Worm (Caenorhabditis elegans) whole organism, early embryonic: ENCODE results near the gene nhr-263.
"Not testable (repeated sequence)": the region's sequence is repeated elsewhere in the genome, so short reads cannot be mapped to it uniquely, and the experiment has no call there.

Experiments
- B0310.2 ChIP-seq: sonication (generic microtip); optimal IDR thresholded peaks from 2 replicates; lab custom pipeline; 2016; ENCODE audit warnings: mild to moderate bottlenecking, missing genetic modification characterization, missing compliant biosample characterization
- F13C5.2 ChIP-seq: sonication (generic microtip); optimal IDR thresholded peaks from 2 replicates; lab custom pipeline; 2017; ENCODE audit warnings: mild to moderate bottlenecking, missing genetic modification characterization, inconsistent platforms, missing compliant biosample characterization
- aly-1 ChIP-seq: sonication (generic microtip); optimal IDR thresholded peaks from 2 replicates; lab custom pipeline; 2016; ENCODE audit warnings: missing genetic modification characterization, missing compliant biosample characterization
- ama-1 ChIP-seq: fragments of 150-350 bp; optimal IDR thresholded peaks from 2 replicates; lab custom pipeline; 2014
- ceh-13 ChIP-seq: fragments of 200-800 bp; sonication (Bioruptor generic); optimal IDR thresholded peaks from 2 replicates; lab custom pipeline; 2018; ENCODE audit warnings: mild to moderate bottlenecking, missing genetic modification characterization, missing compliant biosample characterization
- ceh-36 ChIP-seq: sonication (generic microtip); optimal IDR thresholded peaks from 2 replicates; lab custom pipeline; 2016; ENCODE audit warnings: missing genetic modification characterization, inconsistent platforms, missing compliant biosample characterization
- ets-7 ChIP-seq: sonication (generic microtip); optimal IDR thresholded peaks from 2 replicates; lab custom pipeline; 2016; ENCODE audit warnings: missing genotype, missing genetic modification characterization, missing compliant biosample characterization
- flt-1 ChIP-seq: fragments of 200-800 bp; sonication (Bioruptor generic); IDR thresholded peaks from 2 replicates; pipeline ENCODE4 v1.3.6; 2022; ENCODE audit warnings: missing genetic modification characterization, missing compliant biosample characterization
- hmbx-1 ChIP-seq: sonication (generic microtip); optimal IDR thresholded peaks from 2 replicates; lab custom pipeline; 2016; ENCODE audit warnings: mild to moderate bottlenecking, missing genetic modification characterization, missing compliant biosample characterization
- hmg-4 ChIP-seq: fragments of 200-800 bp; sonication (Bioruptor generic); optimal IDR thresholded peaks from 2 replicates; lab custom pipeline; 2018; ENCODE audit warnings: mild to moderate bottlenecking, missing genetic modification characterization, missing compliant biosample characterization
- hnd-1 ChIP-seq: sonication (generic microtip); optimal IDR thresholded peaks from 2 replicates; lab custom pipeline; 2016; ENCODE audit warnings: missing genetic modification characterization, missing compliant biosample characterization
- pes-1 ChIP-seq: fragments of 200-800 bp; sonication (Bioruptor generic); IDR thresholded peaks from 2 replicates; pipeline ENCODE4 v1.3.6; 2022; ENCODE audit warnings: missing genetic modification reagents, missing genetic modification characterization, missing compliant biosample characterization
- scrt-1 ChIP-seq: fragments of 200-800 bp; sonication (Bioruptor generic); IDR thresholded peaks from 2 replicates; pipeline ENCODE4 v1.3.6; 2022; ENCODE audit warnings: missing genetic modification characterization, missing compliant biosample characterization
- sea-1 ChIP-seq: fragments of 200-800 bp; sonication (Bioruptor generic); conservative IDR thresholded peaks from 2 replicates; pipeline ENCODE4 v1.3.6; 2022; ENCODE audit warnings: missing genetic modification characterization, missing compliant biosample characterization
- tbx-11 ChIP-seq: fragments of 200-800 bp; sonication (Bioruptor generic); IDR thresholded peaks from 2 replicates; pipeline ENCODE4 v1.3.6; 2022; ENCODE audit warnings: missing genetic modification characterization, missing compliant biosample characterization
- tbx-37 ChIP-seq: fragments of 200-800 bp; sonication (Bioruptor generic); conservative IDR thresholded peaks from 2 replicates; pipeline ENCODE4 v1.3.6; 2022; ENCODE audit warnings: missing genetic modification reagents, missing genetic modification characterization, missing compliant biosample characterization
- tra-4 ChIP-seq: sonication (generic microtip); optimal IDR thresholded peaks from 2 replicates; lab custom pipeline; 2017; ENCODE audit warnings: missing genetic modification characterization, missing compliant biosample characterization

Gene nhr-263

ce11 chrV:7353602-7354001, 11.8 kb upstream of the nhr-263 start:
- no peak for TF ChIP-seq flt-1 (GFP tag; lab: Robert Waterston, UW)
- no peak for TF ChIP-seq scrt-1 (GFP tag; lab: Robert Waterston, UW)
- no peak for TF ChIP-seq sea-1 (GFP tag; lab: Robert Waterston, UW)

ce11 chrV:7352186-7353053, 10.6 kb upstream of the nhr-263 start, which contains the start of the genes srh-231 and srh-275:
TSS of gene srh-231 (minus strand) at chrV:7352236.
TSS of gene srh-275 (plus strand) at chrV:7353003.
- TF ChIP-seq sea-1 (GFP tag; lab: Robert Waterston, UW): no peak
- TF ChIP-seq B0310.2 (tag; lab: Kevin White, UChicago): no peak
- TF ChIP-seq flt-1 (GFP tag; lab: Robert Waterston, UW): no peak
- no peak for TF ChIP-seq hmg-4
- TF ChIP-seq hmbx-1 (tag; lab: Kevin White, UChicago): no peak
- no peak for TF ChIP-seq scrt-1 (GFP tag; lab: Robert Waterston, UW)
- TF ChIP-seq hnd-1 (tag; lab: Kevin White, UChicago): no peak

DNA sequence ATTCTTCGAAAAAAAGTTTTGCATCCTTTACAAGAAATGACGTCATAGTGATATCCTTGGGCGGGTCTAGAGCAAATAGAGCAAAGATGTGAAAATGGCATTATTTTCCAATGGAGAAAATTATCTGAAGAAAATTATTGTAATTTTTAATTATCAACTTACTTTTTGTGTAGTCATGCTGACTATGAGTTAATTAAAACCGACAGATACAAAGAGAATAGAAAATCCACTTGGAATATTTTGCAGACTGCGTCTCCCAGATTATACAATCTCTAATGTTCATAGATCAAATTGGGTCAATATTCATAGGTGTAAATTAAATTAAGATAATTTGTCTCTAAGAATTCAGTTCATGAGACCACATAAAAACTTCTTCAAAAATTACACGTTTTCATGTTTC, 7.7 kb upstream of the nhr-263 start, which contains the start of gene nhr-149:
TSS of gene nhr-149 (minus strand) at position 101 of the 400 bp plus-strand sequence.
- no peak for TF ChIP-seq tra-4 (tag; lab: Kevin White, UChicago)
- no peak for TF ChIP-seq scrt-1 (GFP tag; lab: Robert Waterston, UW)
- TF ChIP-seq hmg-4: no peak
- TF ChIP-seq tbx-11 (GFP tag; lab: Robert Waterston, UW): no peak
- no peak for TF ChIP-seq pes-1
- TF ChIP-seq sea-1 (GFP tag; lab: Robert Waterston, UW): no peak
- TF ChIP-seq tbx-37: no peak
- no peak for TF ChIP-seq ets-7 (tag; lab: Kevin White, UChicago)
- no peak for TF ChIP-seq ceh-36 (tag; lab: Kevin White, UChicago)
- no peak for TF ChIP-seq flt-1 (GFP tag; lab: Robert Waterston, UW)
- TF ChIP-seq ceh-13: no peak
- no peak for TF ChIP-seq ama-1 (lab: Kevin White, UChicago)
- no peak for TF ChIP-seq F13C5.2 (tag; lab: Kevin White, UChicago)
- TF ChIP-seq B0310.2 (tag; lab: Kevin White, UChicago): no peak
- TF ChIP-seq hnd-1 (tag; lab: Kevin White, UChicago): no peak
- no peak for TF ChIP-seq aly-1 (tag; lab: Kevin White, UChicago)

- not testable (repeated sequence) for TF ChIP-seq scrt-1 (GFP tag; lab: Robert Waterston, UW); tra-4 (tag; lab: Kevin White, UChicago); hmg-4
These were observed 3.7 kb upstream of the nhr-263 start, which contains the start of gene nhr-147 for ce11 chrV:7345494-7345893. TSS of gene nhr-147 (plus strand) at chrV:7345794.

ce11 chrV:7343522-7343921, 1.7 kb upstream of the nhr-263 start, which contains the start of gene srh-244:
TSS of gene srh-244 (plus strand) at chrV:7343822.
- TF ChIP-seq hnd-1 (tag; lab: Kevin White, UChicago) (no peak), scrt-1 (GFP tag; lab: Robert Waterston, UW) (no peak), hmbx-1 (tag; lab: Kevin White, UChicago) (no peak), ceh-36 (tag; lab: Kevin White, UChicago) (no peak), ceh-13 (no peak), tra-4 (tag; lab: Kevin White, UChicago) (no peak), pes-1 (no peak), tbx-37 (no peak), B0310.2 (tag; lab: Kevin White, UChicago) (no peak), flt-1 (GFP tag; lab: Robert Waterston, UW) (no peak), aly-1 (tag; lab: Kevin White, UChicago) (no peak), F13C5.2 (tag; lab: Kevin White, UChicago) (no peak), ama-1 (lab: Kevin White, UChicago) (no peak), tbx-11 (GFP tag; lab: Robert Waterston, UW) (no peak), hmg-4 (no peak), ets-7 (tag; lab: Kevin White, UChicago) (no peak), sea-1 (GFP tag; lab: Robert Waterston, UW) (no peak)

DNA sequence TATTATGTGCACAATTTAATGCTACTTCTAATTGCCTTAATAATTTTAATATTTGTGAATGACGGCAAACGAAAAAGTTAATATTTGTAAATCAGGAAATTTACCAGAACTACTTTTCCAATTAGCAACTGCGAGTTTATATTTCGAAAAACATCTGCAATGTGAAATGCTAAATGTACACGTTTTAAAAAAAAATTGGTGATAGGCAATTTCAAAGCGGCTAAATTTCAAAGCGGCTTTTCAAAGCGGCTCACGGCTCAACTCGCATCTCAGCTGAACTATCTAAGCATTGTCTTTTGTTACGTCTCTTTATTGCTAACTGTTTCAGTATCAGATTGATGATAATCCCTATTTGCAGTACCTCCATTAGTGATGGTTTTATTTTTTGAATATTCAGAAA, 2.0 kb downstream of the nhr-263 start, which contains the start of gene srh-187:
TSS of gene srh-187 (minus strand) at position 101 of the 400 bp plus-strand sequence.
- TF ChIP-seq hnd-1 (tag; lab: Kevin White, UChicago) (no peak), tra-4 (tag; lab: Kevin White, UChicago) (no peak), hmbx-1 (tag; lab: Kevin White, UChicago) (no peak), pes-1 (no peak), flt-1 (GFP tag; lab: Robert Waterston, UW) (no peak), aly-1 (tag; lab: Kevin White, UChicago) (no peak), ceh-36 (tag; lab: Kevin White, UChicago) (no peak), F13C5.2 (tag; lab: Kevin White, UChicago) (no peak), tbx-37 (no peak), ama-1 (lab: Kevin White, UChicago) (no peak), tbx-11 (GFP tag; lab: Robert Waterston, UW) (no peak), ceh-13 (no peak), hmg-4 (no peak), ets-7 (tag; lab: Kevin White, UChicago) (no peak), B0310.2 (tag; lab: Kevin White, UChicago) (no peak)

DNA sequence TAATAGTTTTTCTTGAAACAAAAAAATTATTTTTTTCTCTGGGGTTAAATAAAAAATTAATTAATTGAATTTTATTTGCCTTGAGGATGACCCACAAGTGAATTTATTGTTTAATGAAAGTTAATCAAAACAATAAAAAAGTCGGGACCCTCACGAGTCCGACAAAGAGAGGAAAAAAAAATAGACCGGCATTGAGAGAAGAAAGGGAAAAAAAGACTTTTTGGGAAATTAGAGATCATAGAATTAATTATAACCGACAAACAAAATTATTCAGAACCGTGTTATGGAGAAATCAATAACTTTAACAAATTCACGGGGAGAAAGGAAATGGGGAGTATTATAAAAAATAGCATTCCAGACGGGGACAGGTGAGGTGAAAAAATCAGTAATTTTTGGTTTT, 4.6 kb downstream of the nhr-263 start, which contains the start of gene F10G2.7:
TSS of gene F10G2.7 (minus strand) at position 101 of the 400 bp plus-strand sequence.
- not testable (repeated sequence) for TF ChIP-seq ceh-36 (tag; lab: Kevin White, UChicago); F13C5.2 (tag; lab: Kevin White, UChicago); pes-1
